Fruit fly (Drosophila melanogaster) whole organism, prepupa: ENCODE data around the gene CG17660.
A peak's percentile ranks its signal among the peaks of the same experiment; 100 is the strongest.

ENCODE experiments used
- CG10669 ChIP-seq: fragments of 200-800 bp; sonication (Bioruptor generic); optimal IDR thresholded peaks from 3 replicates; lab custom pipeline; 2018; ENCODE audit warnings: missing biosample characterization, mild to moderate bottlenecking, missing genetic modification characterization, moderate library complexity
- CG11294 ChIP-seq: fragments of 200-800 bp; sonication (Bioruptor generic); IDR thresholded peaks from 2 replicates; pipeline ENCODE4 v1.3.6; 2022; ENCODE audit warnings: missing biosample characterization, missing genetic modification characterization
- CG15336 ChIP-seq: fragments of 200-800 bp; sonication (Bioruptor generic); IDR thresholded peaks from 2 replicates; pipeline ENCODE4 v1.3.6; 2022; ENCODE audit warnings: missing biosample characterization, missing genetic modification characterization
- CG1621 ChIP-seq: fragments of 200-800 bp; sonication (Bioruptor generic); optimal IDR thresholded peaks from 3 replicates; lab custom pipeline; 2018; ENCODE audit warnings: missing biosample characterization, mild to moderate bottlenecking, missing genetic modification characterization
- CG16779 ChIP-seq: fragments of 200-800 bp; sonication (Bioruptor generic); optimal IDR thresholded peaks from 3 replicates; lab custom pipeline; 2017; ENCODE audit warnings: missing biosample characterization, mild to moderate bottlenecking, missing genetic modification characterization
- CG31627 ChIP-seq: fragments of 200-800 bp; sonication (Bioruptor generic); optimal IDR thresholded peaks from 3 replicates; lab custom pipeline; 2016; ENCODE audit warnings: missing biosample characterization, missing genetic modification characterization
- CG34406 ChIP-seq: fragments of 200-800 bp; sonication (Bioruptor generic); optimal IDR thresholded peaks from 3 replicates; lab custom pipeline; 2016; ENCODE audit warnings: missing biosample characterization, missing genetic modification characterization
- CG3919 ChIP-seq: fragments of 200-800 bp; sonication (Bioruptor generic); optimal IDR thresholded peaks from 3 replicates; lab custom pipeline; 2016; ENCODE audit warnings: missing biosample characterization, missing genetic modification characterization
- CG4318 ChIP-seq: fragments of 200-800 bp; sonication (Bioruptor generic); optimal IDR thresholded peaks from 3 replicates; lab custom pipeline; 2017; ENCODE audit warnings: missing biosample characterization, mild to moderate bottlenecking, missing genetic modification characterization
- CG6276 ChIP-seq: fragments of 200-800 bp; sonication (Bioruptor generic); optimal IDR thresholded peaks from 2 replicates; lab custom pipeline; 2017; ENCODE audit warnings: missing biosample characterization, mild to moderate bottlenecking, missing genetic modification characterization
- CG6792 ChIP-seq: fragments of 200-800 bp; sonication (Bioruptor generic); optimal IDR thresholded peaks from 3 replicates; lab custom pipeline; 2016; ENCODE audit warnings: missing biosample characterization, missing genetic modification characterization
- CG6808 ChIP-seq: fragments of 200-800 bp; sonication (Bioruptor generic); optimal IDR thresholded peaks from 3 replicates; lab custom pipeline; 2017; ENCODE audit warnings: missing biosample characterization, missing genetic modification characterization, mild to moderate bottlenecking, moderate library complexity, missing genetic modification reagents
- CG7368 ChIP-seq: fragments of 200-800 bp; sonication (Bioruptor generic); optimal IDR thresholded peaks from 3 replicates; lab custom pipeline; 2016; ENCODE audit warnings: missing biosample characterization, missing genetic modification characterization
- CG8119 ChIP-seq: fragments of 200-800 bp; sonication (Bioruptor generic); IDR thresholded peaks from 3 replicates; pipeline ENCODE4 v1.3.6; 2022; ENCODE audit warnings: missing biosample characterization, missing genetic modification characterization
- CG8632 ChIP-seq: fragments of 200-800 bp; sonication (Bioruptor generic); optimal IDR thresholded peaks from 3 replicates; lab custom pipeline; 2016; ENCODE audit warnings: missing biosample characterization, missing genetic modification characterization
- Eip78C ChIP-seq: fragments of 200-800 bp; sonication (Bioruptor generic); peaks from one replicate; lab custom pipeline; 2016; ENCODE audit warnings: missing biosample characterization, missing genetic modification characterization
- Eip93F ChIP-seq: fragments of 200-800 bp; sonication (Bioruptor generic); optimal IDR thresholded peaks from 2 replicates; lab custom pipeline; 2016; ENCODE audit warnings: missing biosample characterization, mild to moderate bottlenecking, missing genetic modification characterization
- Ets21C ChIP-seq: fragments of 200-800 bp; sonication (Bioruptor generic); optimal IDR thresholded peaks from 3 replicates; lab custom pipeline; 2016; ENCODE audit warnings: missing biosample characterization, missing genetic modification characterization
- Ets96B ChIP-seq: fragments of 200-800 bp; optimal IDR thresholded peaks from 2 replicates; lab custom pipeline; 2019; ENCODE audit warnings: missing biosample characterization, mild to moderate bottlenecking, missing genetic modification characterization, moderate library complexity
- Gug ChIP-seq: fragments of 200-800 bp; sonication (Bioruptor generic); IDR thresholded peaks from 2 replicates; pipeline ENCODE4 v1.3.6; 2022; ENCODE audit warnings: missing biosample characterization, missing genetic modification characterization
- Hr38 ChIP-seq: sonication (Bioruptor generic); optimal IDR thresholded peaks from 2 replicates; lab custom pipeline; 2016; ENCODE audit warnings: missing biosample characterization, missing genetic modification characterization
- Hr39 ChIP-seq: fragments of 200-800 bp; sonication (Bioruptor generic); optimal IDR thresholded peaks from 2 replicates; lab custom pipeline; 2016; ENCODE audit warnings: missing biosample characterization, missing genetic modification characterization
- Hr4 ChIP-seq: fragments of 200-800 bp; sonication (Bioruptor generic); optimal IDR thresholded peaks from 3 replicates; lab custom pipeline; 2016; ENCODE audit warnings: missing biosample characterization, missing genetic modification characterization
- Lpt ChIP-seq: fragments of 200-800 bp; sonication (Bioruptor generic); optimal IDR thresholded peaks from 3 replicates; lab custom pipeline; 2016; ENCODE audit warnings: missing biosample characterization, missing genetic modification characterization
- Met ChIP-seq: fragments of 200-800 bp; sonication (Bioruptor generic); optimal IDR thresholded peaks from 3 replicates; lab custom pipeline; 2016; ENCODE audit warnings: missing biosample characterization, missing genetic modification characterization
- OdsH ChIP-seq: fragments of 200-800 bp; sonication (Bioruptor generic); optimal IDR thresholded peaks from 3 replicates; lab custom pipeline; 2016; ENCODE audit warnings: missing biosample characterization, missing genetic modification characterization
- Smox ChIP-seq: fragments of 200-800 bp; sonication (Bioruptor generic); optimal IDR thresholded peaks from 3 replicates; lab custom pipeline; 2016; ENCODE audit warnings: missing biosample characterization, missing genetic modification characterization
- Sox102F ChIP-seq: fragments of 200-800 bp; sonication (Bioruptor generic); optimal IDR thresholded peaks from 2 replicates; lab custom pipeline; 2016; ENCODE audit warnings: missing biosample characterization, mild to moderate bottlenecking, missing genetic modification characterization
- Sox14 ChIP-seq: fragments of 200-800 bp; sonication (Bioruptor generic); optimal IDR thresholded peaks from 3 replicates; lab custom pipeline; 2016; ENCODE audit warnings: missing biosample characterization, missing genetic modification characterization
- Sox15 ChIP-seq: fragments of 200-800 bp; sonication (Bioruptor generic); optimal IDR thresholded peaks from 3 replicates; lab custom pipeline; 2016; ENCODE audit warnings: missing biosample characterization, missing genetic modification characterization
- achi ChIP-seq: fragments of 200-800 bp; sonication (Bioruptor generic); optimal IDR thresholded peaks from 3 replicates; lab custom pipeline; 2016; ENCODE audit warnings: missing biosample characterization, missing genetic modification characterization
- acj6 ChIP-seq: fragments of 200-800 bp; sonication (Bioruptor generic); optimal IDR thresholded peaks from 3 replicates; lab custom pipeline; 2016; ENCODE audit warnings: missing biosample characterization, missing genetic modification characterization
- cyc ChIP-seq: fragments of 200-800 bp; sonication (Bioruptor generic); optimal IDR thresholded peaks from 3 replicates; lab custom pipeline; 2016; ENCODE audit warnings: missing biosample characterization, missing genetic modification characterization
- dac ChIP-seq: fragments of 200-800 bp; sonication (Bioruptor generic); optimal IDR thresholded peaks from 2 replicates; lab custom pipeline; 2017; ENCODE audit warnings: missing biosample characterization, mild to moderate bottlenecking, missing genetic modification characterization
- dsx ChIP-seq: fragments of 200-800 bp; optimal IDR thresholded peaks from 3 replicates; lab custom pipeline; 2019; ENCODE audit warnings: missing biosample characterization, mild to moderate bottlenecking, missing genetic modification characterization, moderate library complexity; ENCODE audit not compliant: poor library complexity, severe bottlenecking
- esn ChIP-seq: fragments of 200-800 bp; sonication (Bioruptor generic); optimal IDR thresholded peaks from 2 replicates; lab custom pipeline; 2016; ENCODE audit warnings: missing biosample characterization, mild to moderate bottlenecking, missing genetic modification characterization, moderate library complexity
- fd85E ChIP-seq: fragments of 200-800 bp; sonication (Bioruptor generic); optimal IDR thresholded peaks from 3 replicates; lab custom pipeline; 2016; ENCODE audit warnings: missing biosample characterization, missing genetic modification characterization
- fkh ChIP-seq: fragments of 200-800 bp; sonication (Bioruptor generic); optimal IDR thresholded peaks from 3 replicates; lab custom pipeline; 2017; ENCODE audit warnings: missing biosample characterization, mild to moderate bottlenecking, missing genetic modification characterization, moderate library complexity
- lz ChIP-seq: fragments of 200-800 bp; sonication (Bioruptor generic); optimal IDR thresholded peaks from 3 replicates; lab custom pipeline; 2016; ENCODE audit warnings: missing biosample characterization, missing genetic modification characterization
- net ChIP-seq: fragments of 200-800 bp; sonication (Bioruptor generic); optimal IDR thresholded peaks from 3 replicates; lab custom pipeline; 2016; ENCODE audit warnings: missing biosample characterization, missing genetic modification characterization
- pdm3 ChIP-seq: fragments of 200-800 bp; sonication (Bioruptor generic); optimal IDR thresholded peaks from 3 replicates; lab custom pipeline; 2016; ENCODE audit warnings: missing biosample characterization, missing genetic modification characterization
- spab ChIP-seq: fragments of 200-800 bp; sonication (Bioruptor generic); optimal IDR thresholded peaks from 2 replicates; lab custom pipeline; 2017; ENCODE audit warnings: missing biosample characterization, mild to moderate bottlenecking, missing genetic modification characterization, missing genetic modification reagents
- ss ChIP-seq, 2 experiments: fragments of 200-800 bp; sonication (Bioruptor generic); optimal IDR thresholded peaks; 2 replicates in 1 of 2; 3 replicates in 1 of 2; lab custom pipeline; 2017 to 2018; ENCODE audit warnings: mild to moderate bottlenecking in 2 of 2, missing biosample characterization in 2 of 2, missing genetic modification characterization in 2 of 2, moderate library complexity in 1 of 2
- svp ChIP-seq: fragments of 200-800 bp; sonication (Bioruptor generic); peaks from one replicate; lab custom pipeline; 2016; ENCODE audit warnings: missing biosample characterization, missing genetic modification characterization

CG17660 gene

DNA sequence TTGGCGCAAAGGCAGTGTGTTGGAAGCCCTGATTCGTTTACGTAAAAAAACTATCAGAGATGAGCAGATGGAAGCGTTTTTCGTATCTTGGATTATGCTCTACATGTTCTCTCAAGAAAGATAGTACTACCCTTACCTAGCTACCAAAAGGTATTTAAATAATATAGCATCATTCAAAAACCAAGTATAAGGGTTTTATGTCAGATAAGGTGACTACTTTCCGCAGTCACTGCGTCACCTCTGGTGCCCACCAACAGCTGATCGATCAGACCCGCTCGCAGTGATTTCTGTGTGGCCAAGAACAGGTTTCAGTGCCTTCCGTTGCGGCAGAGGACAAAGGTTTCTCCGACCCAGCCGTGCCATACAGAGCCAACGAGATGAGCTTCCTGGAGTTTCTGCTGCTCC is 19.4 kb upstream of the CG17660 start, which contains the start of the genes Eno and CG31937 (continued):
- peak; percentile 28 for TF ChIP-seq Lpt (GFP tag; lab: Kevin White, UChicago)
- peak; percentile 49 for TF ChIP-seq Gug
- peak in 1 of 2 experiments; percentile 30 for TF ChIP-seq ss (GFP tag; optimal IDR thresholded peaks at IDR 0.05; lab: Kevin White, UChicago)
- peak; percentile 64 for TF ChIP-seq Sox102F (GFP tag; lab: Kevin White, UChicago)
- TF ChIP-seq CG11294 (GFP tag; lab: Robert Waterston, UW) = no peak
- TF ChIP-seq fkh = no peak
- TF ChIP-seq OdsH (GFP tag; lab: Kevin White, UChicago) = peak; percentile 72
- TF ChIP-seq Smox (GFP tag; lab: Kevin White, UChicago) = peak; percentile 29
- TF ChIP-seq spab (GFP tag; lab: Kevin White, UChicago) = no peak
- peak; percentile 15 for TF ChIP-seq Ets96B
- no peak for TF ChIP-seq CG8632 (GFP tag; lab: Kevin White, UChicago)
- TF ChIP-seq CG3919 (GFP tag; lab: Kevin White, UChicago) = peak; percentile 51
- TF ChIP-seq CG8119 (GFP tag; lab: Robert Waterston, UW) = peak; percentile 67

DNA sequence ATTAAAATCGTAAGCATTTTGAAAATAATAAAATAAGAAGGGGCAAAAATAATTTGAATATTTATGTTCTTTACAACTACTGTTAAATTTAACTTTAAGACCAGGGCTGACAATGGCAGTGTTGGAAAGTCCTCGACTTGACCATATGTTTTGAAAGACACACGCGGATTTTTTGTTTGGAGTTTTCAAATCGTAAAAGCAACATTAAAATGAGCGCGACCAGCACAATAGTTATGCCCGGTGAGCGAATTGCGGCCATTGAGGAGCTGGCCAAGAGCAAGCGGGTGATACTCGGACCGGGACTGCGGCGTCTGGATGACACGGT is 18.4 kb upstream of the CG17660 start, which contains the start of gene Rrp40:
TSS of gene Rrp40 (plus strand) at position 113 of the 325 bp plus-strand sequence.
- TF ChIP-seq dsx (GFP tag; lab: Kevin White, UChicago) = no peak
- TF ChIP-seq CG7368 (GFP tag; lab: Kevin White, UChicago) = no peak
- TF ChIP-seq fd85E (GFP tag; lab: Kevin White, UChicago) = no peak
- no peak for TF ChIP-seq Met (GFP tag; lab: Kevin White, UChicago)

- TF ChIP-seq pdm3 (GFP tag; lab: Kevin White, UChicago) (peak; percentile 96), net (GFP tag; lab: Kevin White, UChicago) (peak; percentile 96), CG31627 (peak; percentile 93), Ets21C (GFP tag; lab: Kevin White, UChicago) (peak; percentile 92), svp (GFP tag; lab: Kevin White, UChicago) (peak; percentile 99), CG4318 (GFP tag; lab: Kevin White, UChicago) (peak; percentile 95), Hr4 (GFP tag; lab: Kevin White, UChicago) (peak; percentile 97), fd85E (GFP tag; lab: Kevin White, UChicago) (peak; percentile 93), Hr39 (GFP tag; lab: Kevin White, UChicago) (peak; percentile 89), CG16779 (peak; percentile 96), Lpt (GFP tag; lab: Kevin White, UChicago) (peak; percentile 95), CG7368 (GFP tag; lab: Kevin White, UChicago) (peak; percentile 96), CG11294 (GFP tag; lab: Robert Waterston, UW) (peak; percentile 96), Gug (peak; percentile 96), Smox (GFP tag; lab: Kevin White, UChicago) (peak; percentile 97), CG6276 (GFP tag; lab: Kevin White, UChicago) (peak; percentile 95), Ets96B (peak; percentile 99), Sox14 (GFP tag; lab: Kevin White, UChicago) (peak; percentile 97), lz (GFP tag; lab: Kevin White, UChicago) (peak; percentile 98), Hr38 (GFP tag; lab: Kevin White, UChicago) (no peak), CG10669 (GFP tag; lab: Kevin White, UChicago) (peak; percentile 96), esn (GFP tag; lab: Kevin White, UChicago) (peak; percentile 99), cyc (GFP tag; lab: Kevin White, UChicago) (peak; percentile 95), CG6808 (GFP tag; lab: Kevin White, UChicago) (peak; percentile 98), dac (GFP tag; lab: Kevin White, UChicago) (peak; percentile 96), achi (GFP tag; lab: Kevin White, UChicago) (peak; percentile 99), Eip93F (GFP tag; lab: Kevin White, UChicago) (peak; percentile 96), Eip78C (GFP tag; lab: Kevin White, UChicago) (peak; percentile 99), acj6 (GFP tag; lab: Kevin White, UChicago) (peak; percentile 98), CG15336 (GFP tag; lab: Robert Waterston, UW) (peak; percentile 98), dsx (GFP tag; lab: Kevin White, UChicago) (peak; percentile 98), CG1621 (peak; percentile 95), Sox15 (peak; percentile 95), CG6792 (GFP tag; lab: Kevin White, UChicago) (peak; percentile 98), fkh (peak; percentile 94), CG34406 (peak; percentile 99), Sox102F (GFP tag; lab: Kevin White, UChicago) (peak; percentile 98), spab (GFP tag; lab: Kevin White, UChicago) (peak; percentile 94)
Measured at dm6 chr2L:1727826-1728619, 17.8 kb upstream of the CG17660 start.
